Fruit fly (Drosophila melanogaster) whole organism, embryonic: ENCODE data around the gene CG8051.
A peak's percentile ranks its signal among the peaks of the same experiment; 100 is the strongest.

ENCODE experiments used
- Atf-2 ChIP-seq: fragments of 200-800 bp; sonication (Bioruptor generic); optimal IDR thresholded peaks from 2 replicates; lab custom pipeline; 2016; ENCODE audit warnings: missing biosample characterization, missing genetic modification characterization
- Awh ChIP-seq: fragments of 200-800 bp; sonication (Bioruptor generic); IDR thresholded peaks from 2 replicates; pipeline ENCODE4, ENCODE4 v1.3.6; 2022; ENCODE audit warnings: missing biosample characterization, missing genetic modification characterization
- CG10543 ChIP-seq: fragments of 200-800 bp; sonication (Bioruptor generic); optimal IDR thresholded peaks from 3 replicates; lab custom pipeline; 2017; ENCODE audit warnings: missing biosample characterization, mild to moderate bottlenecking, missing genetic modification characterization, moderate library complexity
- CG11093 ChIP-seq: fragments of 200-800 bp; sonication (Bioruptor generic); IDR thresholded peaks from 3 replicates; pipeline ENCODE4 v1.3.6; 2022; ENCODE audit warnings: missing biosample characterization, missing genetic modification characterization
- CG1602 ChIP-seq: fragments of 200-800 bp; sonication (Bioruptor generic); optimal IDR thresholded peaks from 3 replicates; lab custom pipeline; 2016; ENCODE audit warnings: missing biosample characterization, missing genetic modification characterization
- CG1603 ChIP-seq: fragments of 200-800 bp; sonication (Bioruptor generic); optimal IDR thresholded peaks from 2 replicates; lab custom pipeline; 2019; ENCODE audit warnings: missing biosample characterization, mild to moderate bottlenecking, missing genetic modification characterization, moderate library complexity
- CG1647 ChIP-seq: fragments of 200-800 bp; sonication (Bioruptor generic); optimal IDR thresholded peaks from 3 replicates; lab custom pipeline; 2016; ENCODE audit warnings: missing biosample characterization, missing genetic modification characterization
- CG18619 ChIP-seq: fragments of 200-800 bp; sonication (Bioruptor generic); optimal IDR thresholded peaks from 3 replicates; lab custom pipeline; 2017; ENCODE audit warnings: missing biosample characterization, mild to moderate bottlenecking, missing genetic modification characterization
- CG3407 ChIP-seq: fragments of 200-800 bp; sonication (Bioruptor generic); optimal IDR thresholded peaks from 2 replicates; lab custom pipeline; 2018; ENCODE audit warnings: missing biosample characterization, mild to moderate bottlenecking, missing genetic modification characterization
- CG34224 ChIP-seq: fragments of 200-800 bp; sonication (Bioruptor generic); IDR thresholded peaks from 3 replicates; pipeline ENCODE4 v1.3.6; 2022; ENCODE audit warnings: missing biosample characterization, missing genetic modification characterization; ENCODE audit not compliant: partially characterized antibody
- CG7357 ChIP-seq: fragments of 200-800 bp; sonication (Bioruptor generic); IDR thresholded peaks from 3 replicates; pipeline ENCODE4 v1.3.6; 2022; ENCODE audit warnings: missing biosample characterization, missing genetic modification characterization
- CG7786 ChIP-seq: fragments of 200-800 bp; sonication (Bioruptor generic); optimal IDR thresholded peaks from 2 replicates; lab custom pipeline; 2016; ENCODE audit warnings: missing biosample characterization, missing genetic modification characterization
- CG8281 ChIP-seq: fragments of 200-800 bp; sonication (Bioruptor generic); optimal IDR thresholded peaks from 2 replicates; lab custom pipeline; 2018; ENCODE audit warnings: missing biosample characterization, mild to moderate bottlenecking, missing genetic modification characterization, moderate library complexity
- CG8359 ChIP-seq: fragments of 200-800 bp; sonication (Bioruptor generic); optimal IDR thresholded peaks from 2 replicates; lab custom pipeline; 2017; ENCODE audit warnings: missing biosample characterization, mild to moderate bottlenecking, missing genetic modification characterization, borderline replicate concordance
- CG8924 ChIP-seq: fragments of 200-800 bp; optimal IDR thresholded peaks from 3 replicates; lab custom pipeline; 2019; ENCODE audit warnings: missing biosample characterization, mild to moderate bottlenecking, missing genetic modification characterization, moderate library complexity
- CoRest ChIP-seq: fragments of 200-800 bp; sonication (Bioruptor generic); optimal IDR thresholded peaks from 3 replicates; lab custom pipeline; 2018; ENCODE audit warnings: missing biosample characterization, mild to moderate bottlenecking, missing genetic modification characterization, moderate library complexity
- Deaf1 ChIP-seq: fragments of 200-800 bp; optimal IDR thresholded peaks from 3 replicates; lab custom pipeline; 2019; ENCODE audit warnings: missing biosample characterization, mild to moderate bottlenecking, missing genetic modification characterization, moderate library complexity
- Dip2 ChIP-seq: fragments of 200-800 bp; sonication (Bioruptor generic); IDR thresholded peaks from 2 replicates; pipeline ENCODE4 v1.3.6; 2022; ENCODE audit warnings: missing biosample characterization, missing genetic modification characterization
- Dll ChIP-seq: fragments of 200-800 bp; sonication (Bioruptor generic); IDR thresholded peaks from 4 replicates; pipeline ENCODE4 v1.3.6; 2022; ENCODE audit warnings: missing biosample characterization, missing genetic modification characterization; ENCODE audit not compliant: partially characterized antibody
- E2f2 ChIP-seq: fragments of 200-800 bp; sonication (Bioruptor generic); IDR thresholded peaks from 2 replicates; pipeline ENCODE4 v1.3.6; 2022; ENCODE audit warnings: missing biosample characterization, missing genetic modification characterization
- Ets97D ChIP-seq: fragments of 200-800 bp; sonication (Bioruptor generic); optimal IDR thresholded peaks from 3 replicates; lab custom pipeline; 2016; ENCODE audit warnings: missing biosample characterization, missing genetic modification characterization
- Fer1 ChIP-seq: fragments of 200-800 bp; sonication (Bioruptor generic); optimal IDR thresholded peaks from 2 replicates; lab custom pipeline; 2017; ENCODE audit warnings: missing biosample characterization, mild to moderate bottlenecking, missing genetic modification characterization
- Gsc ChIP-seq: fragments of 200-800 bp; sonication (Bioruptor generic); IDR thresholded peaks from 2 replicates; pipeline ENCODE4 v1.3.6; 2022; ENCODE audit warnings: missing biosample characterization, missing genetic modification characterization
- H2.0 ChIP-seq: fragments of 200-800 bp; sonication (Bioruptor generic); IDR thresholded peaks from 2 replicates; pipeline ENCODE4 v1.3.6; 2022; ENCODE audit warnings: missing biosample characterization, missing genetic modification characterization
- Hr51 ChIP-seq, 2 experiments: fragments of 200-800 bp; sonication (Bioruptor generic); optimal IDR thresholded peaks; 2 replicates in 1 of 2; 3 replicates in 1 of 2; lab custom pipeline; 2016 to 2018; ENCODE audit warnings: missing biosample characterization in 2 of 2, missing genetic modification characterization in 2 of 2, mild to moderate bottlenecking in 1 of 2, moderate library complexity in 1 of 2
- Myb ChIP-seq: fragments of 200-800 bp; sonication (Bioruptor generic); optimal IDR thresholded peaks from 2 replicates; lab custom pipeline; 2016; ENCODE audit warnings: missing biosample characterization, missing genetic modification characterization
- ab ChIP-seq: fragments of 200-800 bp; sonication (Bioruptor generic); optimal IDR thresholded peaks from 2 replicates; lab custom pipeline; 2016; ENCODE audit warnings: missing biosample characterization, missing genetic modification characterization
- ato ChIP-seq: fragments of 200-800 bp; sonication (Bioruptor generic); IDR thresholded peaks from 2 replicates; pipeline ENCODE4 v1.3.6; 2022; ENCODE audit warnings: missing biosample characterization, missing genetic modification characterization; ENCODE audit not compliant: partially characterized antibody
- br ChIP-seq: fragments of >200 bp; optimal IDR thresholded peaks from 2 replicates; lab custom pipeline; 2017
- chn ChIP-seq: fragments of 200-800 bp; sonication (Bioruptor generic); optimal IDR thresholded peaks from 2 replicates; lab custom pipeline; 2016; ENCODE audit warnings: missing biosample characterization, missing genetic modification characterization
- danr ChIP-seq: fragments of 200-800 bp; sonication (Bioruptor generic); IDR thresholded peaks from 2 replicates; pipeline ENCODE4 v1.3.6; 2022; ENCODE audit warnings: missing biosample characterization, missing genetic modification characterization
- dpn ChIP-seq, 2 experiments: fragments of 200-800 bp; sonication (Bioruptor generic); optimal IDR thresholded peaks; 3 replicates each; lab custom pipeline; 2016; ENCODE audit warnings: missing biosample characterization in 2 of 2, missing genetic modification characterization in 2 of 2
- fd102C ChIP-seq: fragments of 200-800 bp; sonication (Bioruptor generic); optimal IDR thresholded peaks from 2 replicates; lab custom pipeline; 2018; ENCODE audit warnings: missing biosample characterization, mild to moderate bottlenecking, missing genetic modification characterization, moderate library complexity
- hkb ChIP-seq, 2 experiments: fragments of 200-800 bp in 1 of 2; fragments of >200 bp in 1 of 2; sonication (Bioruptor generic) in 1 of 2; IDR thresholded peaks in 1 of 2; optimal IDR thresholded peaks in 1 of 2; 2 replicates each; pipeline versions ENCODE4 v1.3.6 to Lab custom; 2017 to 2022; ENCODE audit warnings: missing biosample characterization in 1 of 2, missing genetic modification characterization in 1 of 2
- hth ChIP-seq: fragments of >200 bp; optimal IDR thresholded peaks from 2 replicates; lab custom pipeline; 2017; ENCODE audit warnings: inconsistent platforms
- kay ChIP-seq: fragments of 200-800 bp; sonication (Bioruptor generic); optimal IDR thresholded peaks from 2 replicates; lab custom pipeline; 2016; ENCODE audit warnings: missing biosample characterization, missing genetic modification characterization
- klu ChIP-seq: fragments of 200-800 bp; sonication (Bioruptor generic); IDR thresholded peaks from 2 replicates; pipeline ENCODE4 v1.3.6; 2022; ENCODE audit warnings: missing biosample characterization, missing genetic modification characterization
- nerfin-1 ChIP-seq: fragments of 200-800 bp; sonication (Bioruptor generic); optimal IDR thresholded peaks from 3 replicates; lab custom pipeline; 2019; ENCODE audit warnings: missing biosample characterization, mild to moderate bottlenecking, missing genetic modification characterization, moderate library complexity
- phol ChIP-seq: fragments of 200-800 bp; sonication (Bioruptor generic); optimal IDR thresholded peaks from 3 replicates; lab custom pipeline; 2018; ENCODE audit warnings: missing biosample characterization, mild to moderate bottlenecking, missing genetic modification characterization, moderate library complexity
- psq ChIP-seq: fragments of 200-800 bp; sonication (Bioruptor generic); optimal IDR thresholded peaks from 2 replicates; lab custom pipeline; 2017; ENCODE audit warnings: missing biosample characterization, missing genetic modification characterization
- run ChIP-seq: fragments of 200-800 bp; sonication (Bioruptor generic); optimal IDR thresholded peaks from 3 replicates; lab custom pipeline; 2018; ENCODE audit warnings: missing biosample characterization, mild to moderate bottlenecking, missing genetic modification characterization
- seq ChIP-seq: fragments of 200-800 bp; sonication (Bioruptor generic); IDR thresholded peaks from 2 replicates; pipeline ENCODE4 v1.3.6; 2022; ENCODE audit warnings: missing biosample characterization, missing genetic modification characterization
- shn ChIP-seq: fragments of 200-800 bp; sonication (Bioruptor generic); optimal IDR thresholded peaks from 3 replicates; lab custom pipeline; 2016; ENCODE audit warnings: missing biosample characterization, missing genetic modification characterization
- slp2 ChIP-seq: fragments of 200-800 bp; sonication (Bioruptor generic); optimal IDR thresholded peaks from 2 replicates; lab custom pipeline; 2016; ENCODE audit warnings: missing biosample characterization, missing genetic modification characterization
- sqz ChIP-seq: fragments of 200-800 bp; sonication (Bioruptor generic); optimal IDR thresholded peaks from 3 replicates; lab custom pipeline; 2018; ENCODE audit warnings: missing biosample characterization, mild to moderate bottlenecking, missing genetic modification characterization
- tll ChIP-seq, 2 experiments: fragments of 200-800 bp in 1 of 2; fragments of >200 bp in 1 of 2; sonication (Bioruptor generic) in 1 of 2; optimal IDR thresholded peaks; 2 replicates each; lab custom pipeline; 2017 to 2019; ENCODE audit warnings: missing biosample characterization in 2 of 2, missing genetic modification characterization in 2 of 2, mild to moderate bottlenecking in 1 of 2, moderate library complexity in 1 of 2
- trem ChIP-seq: fragments of 200-800 bp; optimal IDR thresholded peaks from 3 replicates; lab custom pipeline; 2019; ENCODE audit warnings: missing biosample characterization, mild to moderate bottlenecking, missing genetic modification characterization, moderate library complexity
- unc-4 ChIP-seq: fragments of 200-800 bp; sonication (Bioruptor generic); IDR thresholded peaks from 2 replicates; pipeline ENCODE4 v1.3.6; 2022; ENCODE audit warnings: missing biosample characterization, missing genetic modification characterization; ENCODE audit not compliant: partially characterized antibody
- usp ChIP-seq: fragments of >200 bp; optimal IDR thresholded peaks from 2 replicates; lab custom pipeline; 2017; ENCODE audit warnings: missing biosample characterization, missing genetic modification characterization
- wdn ChIP-seq: fragments of 200-800 bp; sonication (Bioruptor generic); IDR thresholded peaks from 2 replicates; pipeline ENCODE4 v1.3.6; 2022; ENCODE audit warnings: missing biosample characterization, missing genetic modification characterization
- wek ChIP-seq: fragments of 200-800 bp; sonication (Bioruptor generic); optimal IDR thresholded peaks from 3 replicates; lab custom pipeline; 2018; ENCODE audit warnings: missing biosample characterization, mild to moderate bottlenecking, missing genetic modification characterization, moderate library complexity

Gene CG8051

dm6 chrX:19323835-19324133 is 16.1 kb upstream of the CG8051 start (continued):
- TF ChIP-seq seq (GFP tag; lab: Robert Waterston, UW) = peak; percentile 44; the same call in 1 of the 2 replicates
- peak; percentile 66; the same call in 2 of the 3 replicates for TF ChIP-seq CG11093 (GFP tag; lab: Robert Waterston, UW)
- no peak for TF ChIP-seq usp (GFP tag; lab: Kevin White, UChicago)
- TF ChIP-seq wdn (GFP tag; lab: Robert Waterston, UW) = peak; percentile 92
- TF ChIP-seq slp2 = peak; percentile 18
- TF ChIP-seq Atf-2 (GFP tag; lab: Kevin White, UChicago) = peak; percentile 41
- no peak for TF ChIP-seq danr (GFP tag; lab: Robert Waterston, UW)
- peak; percentile 65 to 82 for TF ChIP-seq dpn (GFP tag; optimal IDR thresholded peaks at IDR 0.05; lab: Kevin White, UChicago)
- peak; percentile 50 for TF ChIP-seq nerfin-1 (tag; lab: Kevin White, UChicago)
- no peak for TF ChIP-seq ato (GFP tag; lab: Robert Waterston, UW)
- peak; percentile 80 for TF ChIP-seq CG1603
- TF ChIP-seq CG18619 (GFP tag; lab: Kevin White, UChicago) = peak; percentile 80
- TF ChIP-seq H2.0 = peak; percentile 68
- TF ChIP-seq hth = no peak
- peak; percentile 58; the same call in 1 of the 2 replicates for TF ChIP-seq klu (GFP tag; lab: Robert Waterston, UW)
- peak; percentile 26 for TF ChIP-seq Ets97D (GFP tag; lab: Kevin White, UChicago)
- TF ChIP-seq unc-4 (GFP tag; lab: Robert Waterston, UW) = no peak
- TF ChIP-seq Deaf1 (tag; lab: Kevin White, UChicago) = peak; percentile 70
- TF ChIP-seq CoRest = peak; percentile 79
- peak; percentile 5 for TF ChIP-seq wek (GFP tag; lab: Kevin White, UChicago)
- TF ChIP-seq CG10543 (GFP tag; lab: Kevin White, UChicago) = peak; percentile 74
- TF ChIP-seq Dip2 (GFP tag; lab: Robert Waterston, UW) = no peak
- peak; percentile 13 for TF ChIP-seq psq (GFP tag; lab: Kevin White, UChicago)
- peak; percentile 55 for TF ChIP-seq CG3407 (GFP tag; lab: Kevin White, UChicago)
- no peak for TF ChIP-seq CG34224 (GFP tag; lab: Robert Waterston, UW)
- TF ChIP-seq CG1602 (GFP tag; lab: Kevin White, UChicago) = peak; percentile 50
- no peak for TF ChIP-seq Dll (GFP tag; lab: Robert Waterston, UW)
- peak; percentile 86 for TF ChIP-seq CG8924 (tag; lab: Kevin White, UChicago)
- peak; percentile 53 for TF ChIP-seq Myb (GFP tag; lab: Kevin White, UChicago)
- peak; percentile 67 for TF ChIP-seq CG7786 (GFP tag; lab: Kevin White, UChicago)
- peak; percentile 12; the same call in 1 of the 2 replicates for TF ChIP-seq Awh (GFP tag; lab: Robert Waterston, UW)
- TF ChIP-seq run = peak; percentile 35
- TF ChIP-seq shn (GFP tag; lab: Kevin White, UChicago) = no peak
- TF ChIP-seq kay (GFP tag; lab: Kevin White, UChicago) = no peak
- peak; percentile 52 for TF ChIP-seq chn
- TF ChIP-seq tll (GFP tag; optimal IDR thresholded peaks at IDR 0.05; lab: Kevin White, UChicago) = no peak
- no peak for TF ChIP-seq hkb (optimal IDR thresholded peaks at IDR 0.05; lab: Kevin White, UChicago)
- TF ChIP-seq hkb (GFP tag; IDR thresholded peaks at IDR 0.05; lab: Robert Waterston, UW) = peak; percentile 81
- TF ChIP-seq E2f2 (GFP tag; lab: Robert Waterston, UW) = peak; percentile 55
- peak; percentile 35 for TF ChIP-seq CG8359 (GFP tag; lab: Kevin White, UChicago)
- peak; percentile 51 for TF ChIP-seq trem
- peak; percentile 58; the same call in 1 of the 3 replicates for TF ChIP-seq CG7357 (GFP tag; lab: Robert Waterston, UW)
- TF ChIP-seq br (lab: Kevin White, UChicago) = no peak
- peak; percentile 34 for TF ChIP-seq CG8281 (tag; lab: Kevin White, UChicago)
- TF ChIP-seq sqz (GFP tag; lab: Kevin White, UChicago) = no peak
- TF ChIP-seq Hr51 (GFP tag; optimal IDR thresholded peaks at IDR 0.05; lab: Kevin White, UChicago) = peak; percentile 76 to 83
- TF ChIP-seq CG1647 = peak; percentile 72
- no peak for TF ChIP-seq Gsc
- TF ChIP-seq ab = peak; percentile 6
- TF ChIP-seq Fer1 (GFP tag; lab: Kevin White, UChicago) = peak; percentile 91
- TF ChIP-seq phol (tag; lab: Kevin White, UChicago) = peak; percentile 76
- TF ChIP-seq fd102C (GFP tag; lab: Kevin White, UChicago) = no peak
